Fruit fly (Drosophila melanogaster) whole organism, embryonic: Measurements from ENCODE around the gene CG14715.

ENCODE experiments used
- Asciz ChIP-seq: fragments of 200-800 bp; sonication (Bioruptor generic); optimal IDR thresholded peaks from 2 replicates; lab custom pipeline; 2017; ENCODE audit warnings: missing biosample characterization, mild to moderate bottlenecking, missing genetic modification characterization, missing genetic modification reagents
- Awh ChIP-seq: fragments of 200-800 bp; sonication (Bioruptor generic); IDR thresholded peaks from 2 replicates; pipeline ENCODE4, ENCODE4 v1.3.6; 2022; ENCODE audit warnings: missing biosample characterization, missing genetic modification characterization
- BEAF-32 ChIP-seq: fragments of 200-800 bp; sonication (Bioruptor generic); optimal IDR thresholded peaks from 3 replicates; lab custom pipeline; 2017; ENCODE audit warnings: missing biosample characterization, missing genetic modification characterization, mild to moderate bottlenecking, moderate library complexity, missing genetic modification reagents
- CG10543 ChIP-seq: fragments of 200-800 bp; sonication (Bioruptor generic); optimal IDR thresholded peaks from 3 replicates; lab custom pipeline; 2017; ENCODE audit warnings: missing biosample characterization, mild to moderate bottlenecking, missing genetic modification characterization, moderate library complexity
- CG11504 ChIP-seq: fragments of 200-800 bp; sonication (Bioruptor generic); optimal IDR thresholded peaks from 3 replicates; lab custom pipeline; 2019; ENCODE audit warnings: missing biosample characterization, mild to moderate bottlenecking, missing genetic modification characterization, moderate library complexity
- CG13287 ChIP-seq: fragments of 200-800 bp; sonication (Bioruptor generic); IDR thresholded peaks from 2 replicates; pipeline ENCODE4 v1.3.6; 2022; ENCODE audit warnings: missing biosample characterization, missing genetic modification characterization; ENCODE audit not compliant: partially characterized antibody
- CG13775 ChIP-seq: fragments of 200-800 bp; sonication (Bioruptor generic); optimal IDR thresholded peaks from 3 replicates; lab custom pipeline; 2017; ENCODE audit warnings: missing biosample characterization, mild to moderate bottlenecking, missing genetic modification characterization
- CG15479 ChIP-seq: fragments of 200-800 bp; sonication (Bioruptor generic); optimal IDR thresholded peaks from 3 replicates; lab custom pipeline; 2019; ENCODE audit warnings: missing biosample characterization, mild to moderate bottlenecking, missing genetic modification characterization, moderate library complexity
- CG1603 ChIP-seq: fragments of 200-800 bp; sonication (Bioruptor generic); optimal IDR thresholded peaks from 2 replicates; lab custom pipeline; 2019; ENCODE audit warnings: missing biosample characterization, mild to moderate bottlenecking, missing genetic modification characterization, moderate library complexity
- CG17361 ChIP-seq: fragments of 200-800 bp; sonication (Bioruptor generic); IDR thresholded peaks from 3 replicates; pipeline ENCODE4 v1.3.6; 2022; ENCODE audit warnings: missing biosample characterization, missing genetic modification characterization
- CG17802 ChIP-seq: fragments of 200-800 bp; sonication (Bioruptor generic); optimal IDR thresholded peaks from 2 replicates; lab custom pipeline; 2018; ENCODE audit warnings: missing biosample characterization, mild to moderate bottlenecking, missing genetic modification characterization, moderate library complexity
- CG2116 ChIP-seq: fragments of 200-800 bp; sonication (Bioruptor generic); optimal IDR thresholded peaks from 3 replicates; lab custom pipeline; 2018; ENCODE audit warnings: missing biosample characterization, mild to moderate bottlenecking, missing genetic modification characterization
- CG2199 ChIP-seq: fragments of 200-800 bp; sonication (Bioruptor generic); IDR thresholded peaks from 3 replicates; pipeline ENCODE4 v1.3.6; 2022; ENCODE audit warnings: missing biosample characterization, missing genetic modification characterization
- CG2712 ChIP-seq: fragments of 200-800 bp; optimal IDR thresholded peaks from 3 replicates; lab custom pipeline; 2019; ENCODE audit warnings: missing biosample characterization, mild to moderate bottlenecking, missing genetic modification characterization, moderate library complexity
- CG30431 ChIP-seq: fragments of 200-800 bp; sonication (Bioruptor generic); optimal IDR thresholded peaks from 2 replicates; lab custom pipeline; 2017; ENCODE audit warnings: missing biosample characterization, missing genetic modification characterization
- CG3995 ChIP-seq: fragments of 200-800 bp; sonication (Bioruptor generic); optimal IDR thresholded peaks from 3 replicates; lab custom pipeline; 2016; ENCODE audit warnings: missing biosample characterization, missing genetic modification characterization
- CG4282 ChIP-seq: fragments of 200-800 bp; sonication (Bioruptor generic); optimal IDR thresholded peaks from 2 replicates; lab custom pipeline; 2016; ENCODE audit warnings: missing biosample characterization, missing genetic modification characterization
- CG4360 ChIP-seq: fragments of 200-800 bp; sonication (Bioruptor generic); IDR thresholded peaks from 2 replicates; pipeline ENCODE4 v1.3.6; 2022; ENCODE audit warnings: missing biosample characterization, missing genetic modification characterization
- CG4854 ChIP-seq: fragments of 200-800 bp; sonication (Bioruptor generic); optimal IDR thresholded peaks from 2 replicates; lab custom pipeline; 2016; ENCODE audit warnings: missing biosample characterization, missing genetic modification characterization, inconsistent platforms
- CG7271 ChIP-seq: fragments of 200-800 bp; sonication (Bioruptor generic); optimal IDR thresholded peaks from 2 replicates; lab custom pipeline; 2018; ENCODE audit warnings: missing biosample characterization, mild to moderate bottlenecking, missing genetic modification characterization, moderate library complexity
- CG8290 ChIP-seq, 3 experiments: fragments of 200-800 bp; sonication (Bioruptor generic); optimal IDR thresholded peaks; 2 replicates each; lab custom pipeline; 2016 to 2019; ENCODE audit warnings: missing biosample characterization in 3 of 3, missing genetic modification characterization in 3 of 3, mild to moderate bottlenecking in 2 of 3, moderate library complexity in 1 of 3
- CTCF ChIP-seq: fragments of 200-800 bp; sonication (Bioruptor generic); optimal IDR thresholded peaks from 2 replicates; lab custom pipeline; 2017; ENCODE audit warnings: missing biosample characterization, mild to moderate bottlenecking, missing genetic modification characterization, moderate library complexity
- CkIIα-i1 ChIP-seq: fragments of 200-800 bp; sonication (Bioruptor generic); IDR thresholded peaks from 2 replicates; pipeline ENCODE4 v1.3.6; 2022; ENCODE audit warnings: missing biosample characterization, missing genetic modification characterization
- Dfd ChIP-seq, 2 experiments: fragments of >200 bp; optimal IDR thresholded peaks; 2 replicates each; lab custom pipeline; 2017; ENCODE audit warnings: missing biosample characterization in 2 of 2, missing genetic modification characterization in 2 of 2
- Doc2 ChIP-seq: fragments of 200-800 bp; sonication (Bioruptor generic); IDR thresholded peaks from 2 replicates; pipeline ENCODE4 v1.3.6; 2022; ENCODE audit warnings: missing biosample characterization, missing genetic modification characterization
- HLH54F ChIP-seq: fragments of 200-800 bp; sonication (Bioruptor generic); optimal IDR thresholded peaks from 3 replicates; lab custom pipeline; 2016; ENCODE audit warnings: missing biosample characterization, missing genetic modification characterization
- HLHmδ ChIP-seq: fragments of 200-800 bp; sonication (Bioruptor generic); optimal IDR thresholded peaks from 2 replicates; lab custom pipeline; 2018; ENCODE audit warnings: missing biosample characterization, mild to moderate bottlenecking, missing genetic modification characterization, moderate library complexity
- HmgD ChIP-seq: fragments of 200-800 bp; sonication (Bioruptor generic); optimal IDR thresholded peaks from 3 replicates; lab custom pipeline; 2016; ENCODE audit warnings: missing biosample characterization, missing genetic modification characterization
- Lhr ChIP-seq: fragments of 200-800 bp; sonication (Bioruptor generic); optimal IDR thresholded peaks from 3 replicates; lab custom pipeline; 2017; ENCODE audit warnings: mild to moderate bottlenecking, missing biosample characterization, missing genetic modification reagents, missing genetic modification characterization
- Opbp ChIP-seq: fragments of 200-800 bp; sonication (Bioruptor generic); IDR thresholded peaks from 3 replicates; pipeline ENCODE4 v1.3.6; 2022; ENCODE audit warnings: missing biosample characterization, missing genetic modification characterization; ENCODE audit not compliant: partially characterized antibody
- Ptx1 ChIP-seq: fragments of 200-800 bp; sonication (Bioruptor generic); IDR thresholded peaks from 2 replicates; pipeline ENCODE4 v1.3.6; 2022; ENCODE audit warnings: missing biosample characterization, missing genetic modification characterization
- Rfx ChIP-seq: fragments of 200-800 bp; sonication (Bioruptor generic); IDR thresholded peaks from 2 replicates; pipeline ENCODE4 v1.3.6; 2022; ENCODE audit warnings: missing biosample characterization, missing genetic modification characterization
- Trl ChIP-seq, 3 experiments: fragments of >200 bp in 2 of 3; fragments of 200-800 bp in 1 of 3; sonication (Bioruptor generic) in 1 of 3; optimal IDR thresholded peaks; 2 replicates in 1 of 3; 3 replicates in 2 of 3; lab custom pipeline; 2016 to 2017; ENCODE audit warnings: missing biosample characterization in 1 of 3, missing genetic modification characterization in 1 of 3
- Xrp1 ChIP-seq: fragments of 200-800 bp; sonication (Bioruptor generic); IDR thresholded peaks from 2 replicates; pipeline ENCODE4 v1.3.6; 2022; ENCODE audit warnings: missing biosample characterization, missing genetic modification characterization
- ase ChIP-seq: fragments of 200-800 bp; sonication (Bioruptor generic); IDR thresholded peaks from 3 replicates; pipeline ENCODE4 v1.3.6; 2022; ENCODE audit warnings: missing biosample characterization, missing genetic modification characterization
- cato ChIP-seq: fragments of 200-800 bp; sonication (Bioruptor generic); optimal IDR thresholded peaks from 2 replicates; lab custom pipeline; 2016; ENCODE audit warnings: missing biosample characterization, missing genetic modification characterization, borderline replicate concordance
- chinmo ChIP-seq: fragments of 200-800 bp; sonication (Bioruptor generic); IDR thresholded peaks from 4 replicates; pipeline ENCODE4 v1.3.6; 2022; ENCODE audit warnings: missing biosample characterization, missing genetic modification characterization; ENCODE audit not compliant: partially characterized antibody
- ci ChIP-seq: fragments of 200-800 bp; sonication (Bioruptor generic); IDR thresholded peaks from 3 replicates; pipeline ENCODE4 v1.3.6; 2022; ENCODE audit warnings: missing biosample characterization, missing genetic modification characterization
- corto ChIP-seq: fragments of 200-800 bp; sonication (Bioruptor generic); optimal IDR thresholded peaks from 2 replicates; lab custom pipeline; 2016; ENCODE audit warnings: missing biosample characterization, mild to moderate bottlenecking, missing genetic modification characterization, moderate library complexity
- hb ChIP-seq: fragments of 200-800 bp; sonication (Bioruptor generic); IDR thresholded peaks from 3 replicates; pipeline ENCODE4 v1.3.6; 2022; ENCODE audit warnings: missing biosample characterization, missing genetic modification characterization; ENCODE audit not compliant: partially characterized antibody
- nmo ChIP-seq: fragments of 200-800 bp; sonication (Bioruptor generic); optimal IDR thresholded peaks from 2 replicates; lab custom pipeline; 2018; ENCODE audit warnings: missing biosample characterization, mild to moderate bottlenecking, missing genetic modification characterization, moderate library complexity
- pan ChIP-seq, 4 experiments: fragments of >200 bp in 3 of 4; fragments of 200-800 bp in 1 of 4; sonication (Bioruptor generic) in 1 of 4; optimal IDR thresholded peaks in 3 of 4; IDR thresholded peaks in 1 of 4; 2 replicates each; pipeline versions ENCODE4 v1.3.6 to Lab custom; 2017 to 2022; ENCODE audit warnings: missing biosample characterization in 2 of 4, missing genetic modification characterization in 2 of 4, mixed read lengths in 1 of 4
- sisA ChIP-seq: fragments of 200-800 bp; sonication (Bioruptor generic); IDR thresholded peaks from 2 replicates; pipeline ENCODE4 v1.3.6; 2022; ENCODE audit warnings: missing biosample characterization, missing genetic modification characterization
- slbo ChIP-seq: fragments of 200-800 bp; sonication (Bioruptor generic); IDR thresholded peaks from 2 replicates; pipeline ENCODE4 v1.3.6; 2022; ENCODE audit warnings: missing biosample characterization, missing genetic modification characterization
- slp2 ChIP-seq: fragments of 200-800 bp; sonication (Bioruptor generic); optimal IDR thresholded peaks from 2 replicates; lab custom pipeline; 2016; ENCODE audit warnings: missing biosample characterization, missing genetic modification characterization
- sob ChIP-seq: fragments of 200-800 bp; sonication (Bioruptor generic); IDR thresholded peaks from 2 replicates; pipeline ENCODE4 v1.3.6; 2022; ENCODE audit warnings: missing biosample characterization, missing genetic modification characterization
- sqz ChIP-seq: fragments of 200-800 bp; sonication (Bioruptor generic); optimal IDR thresholded peaks from 3 replicates; lab custom pipeline; 2018; ENCODE audit warnings: missing biosample characterization, mild to moderate bottlenecking, missing genetic modification characterization
- stwl ChIP-seq: fragments of 200-800 bp; sonication (Bioruptor generic); optimal IDR thresholded peaks from 3 replicates; lab custom pipeline; 2018; ENCODE audit warnings: missing biosample characterization, mild to moderate bottlenecking, missing genetic modification characterization, moderate library complexity
- wek ChIP-seq: fragments of 200-800 bp; sonication (Bioruptor generic); optimal IDR thresholded peaks from 3 replicates; lab custom pipeline; 2018; ENCODE audit warnings: missing biosample characterization, mild to moderate bottlenecking, missing genetic modification characterization, moderate library complexity

The CG14715 gene

dm6 chr3R:11665508-11665907 is 8.5 kb upstream of the CG14715 start:
- TF ChIP-seq corto: no peak
- TF ChIP-seq CG2712 (tag; lab: Kevin White, UChicago): peak; percentile 13
- peak; percentile 16; the same call in 1 of the 2 replicates for TF ChIP-seq CG13287 (GFP tag; lab: Robert Waterston, UW)
- TF ChIP-seq CG10543 (GFP tag; lab: Kevin White, UChicago): no peak
- TF ChIP-seq CG13775 (GFP tag; lab: Kevin White, UChicago): no peak
- no peak for TF ChIP-seq Awh
- TF ChIP-seq slbo (GFP tag; lab: Robert Waterston, UW): no peak
- TF ChIP-seq CG30431 (GFP tag; lab: Kevin White, UChicago): no peak
- no peak for TF ChIP-seq hb
- no peak for TF ChIP-seq CG15479 (GFP tag; lab: Kevin White, UChicago)
- no peak for TF ChIP-seq HLHmδ (GFP tag; lab: Kevin White, UChicago)
- no peak for TF ChIP-seq sob (GFP tag; lab: Robert Waterston, UW)
- no peak for TF ChIP-seq CkIIα-i1 (GFP tag; lab: Robert Waterston, UW)
- TF ChIP-seq cato: no peak
- no peak for TF ChIP-seq Dfd (GFP tag; optimal IDR thresholded peaks at IDR 0.05; lab: Kevin White, UChicago)
- TF ChIP-seq nmo (GFP tag; lab: Kevin White, UChicago): no peak
- TF ChIP-seq HLH54F (GFP tag; lab: Kevin White, UChicago): no peak
- TF ChIP-seq CG17802 (tag; lab: Kevin White, UChicago): no peak
- TF ChIP-seq CG8290 (GFP tag; optimal IDR thresholded peaks at IDR 0.05; lab: Kevin White, UChicago): no peak
- peak in 1 of 2 experiments; percentile 11 for TF ChIP-seq CG8290 (tag; optimal IDR thresholded peaks at IDR 0.05; lab: Kevin White, UChicago)
- TF ChIP-seq slp2 (GFP tag; lab: Kevin White, UChicago): no peak
- TF ChIP-seq sqz (GFP tag; lab: Kevin White, UChicago): no peak
- peak; percentile 26 for TF ChIP-seq Lhr (GFP tag; lab: Kevin White, UChicago)
- no peak for TF ChIP-seq Xrp1
- TF ChIP-seq ci (GFP tag; lab: Robert Waterston, UW): 0 out of 3 replicates have a peak, but pooled peaks have one; percentile 21
- no peak for TF ChIP-seq CG1603 (tag; lab: Kevin White, UChicago)
- no peak for TF ChIP-seq sisA (GFP tag; lab: Robert Waterston, UW)
- TF ChIP-seq Ptx1 (GFP tag; lab: Robert Waterston, UW): no peak
- TF ChIP-seq stwl: peak; percentile 35
- TF ChIP-seq wek: no peak
- no peak for TF ChIP-seq CG7271 (tag; lab: Kevin White, UChicago)
- no peak for TF ChIP-seq Asciz (GFP tag; lab: Kevin White, UChicago)
- TF ChIP-seq Doc2 (GFP tag; lab: Robert Waterston, UW): no peak
- 0 out of 2 replicates have a peak, but pooled peaks have one; percentile 5 for TF ChIP-seq Rfx (GFP tag; lab: Robert Waterston, UW)
- TF ChIP-seq CG4282: no peak
- TF ChIP-seq HmgD (GFP tag; lab: Kevin White, UChicago): no peak
- TF ChIP-seq CG3995 (GFP tag; lab: Kevin White, UChicago): peak; percentile 17
- peak; percentile 4 for TF ChIP-seq CG2116
- no peak for TF ChIP-seq CG4854 (GFP tag; lab: Kevin White, UChicago)
- 0 out of 3 replicates have a peak, but pooled peaks have one; percentile 9 for TF ChIP-seq CG17361 (GFP tag; lab: Robert Waterston, UW)
- TF ChIP-seq CG11504: no peak
- no peak for TF ChIP-seq CG4360 (GFP tag; lab: Robert Waterston, UW)
- no peak for TF ChIP-seq BEAF-32
- 0 out of 3 replicates have a peak, but pooled peaks have one; percentile 8 for TF ChIP-seq ase (GFP tag; lab: Robert Waterston, UW)
- peak; percentile 76; the same call in 1 of the 4 replicates for TF ChIP-seq chinmo
- peak; percentile 97 for TF ChIP-seq CTCF (GFP tag; lab: Kevin White, UChicago)
- TF ChIP-seq CG2199 (GFP tag; lab: Robert Waterston, UW): 0 out of 3 replicates have a peak, but pooled peaks have one; percentile 35
- no peak for TF ChIP-seq Trl (optimal IDR thresholded peaks at IDR 0.05; lab: Kevin White, UChicago)
- no peak for TF ChIP-seq Trl (GFP tag; optimal IDR thresholded peaks at IDR 0.05; lab: Kevin White, UChicago)
- TF ChIP-seq pan (optimal IDR thresholded peaks at IDR 0.05; lab: Kevin White, UChicago): no peak
- peak in 1 of 2 experiments; percentile 27 for TF ChIP-seq pan (GFP tag; optimal IDR thresholded peaks at IDR 0.05 in 1 of 2, IDR thresholded peaks at IDR 0.05 in 1 of 2)
- TF ChIP-seq Opbp (GFP tag; lab: Robert Waterston, UW): peak; percentile 36; the same call in 1 of the 3 replicates
